Worm (Caenorhabditis elegans) whole organism, young adult: Measurements from ENCODE around the gene acdh-2.

Source experiments
- B0336.3 ChIP-seq: fragments of 200-800 bp; sonication (Bioruptor generic); IDR thresholded peaks from 2 replicates; pipeline ENCODE4 v1.3.6; 2022; ENCODE audit warnings: missing genetic modification characterization, missing compliant biosample characterization
- F22D6.2 ChIP-seq: sonication (generic microtip); optimal IDR thresholded peaks from 2 replicates; lab custom pipeline; 2016; ENCODE audit warnings: mild to moderate bottlenecking, missing genetic modification characterization, missing compliant biosample characterization
- F49E8.2 ChIP-seq: sonication (generic microtip); optimal IDR thresholded peaks from 3 replicates; lab custom pipeline; 2017; ENCODE audit warnings: missing genetic modification characterization, mild to moderate bottlenecking, missing compliant biosample characterization, antibody characterized with exemption, moderate library complexity; ENCODE audit not compliant: insufficient read depth
- F57C9.4 ChIP-seq: sonication (generic microtip); optimal IDR thresholded peaks from 2 replicates; lab custom pipeline; 2017; ENCODE audit warnings: mild to moderate bottlenecking, missing genetic modification characterization, missing compliant biosample characterization
- Y67H2A.10 ChIP-seq: fragments of 200-800 bp; sonication (Bioruptor generic); conservative IDR thresholded peaks from 2 replicates; pipeline ENCODE4 v1.3.6; 2022; ENCODE audit warnings: missing genetic modification reagents, missing genetic modification characterization, missing compliant biosample characterization
- Y95B8A.8 ChIP-seq: fragments of 200-800 bp; sonication (Bioruptor generic); IDR thresholded peaks from 2 replicates; pipeline ENCODE4 v1.3.6; 2022; ENCODE audit warnings: missing genetic modification reagents, missing genetic modification characterization, missing compliant biosample characterization
- ama-1 ChIP-seq, 3 experiments: fragments of 150-350 bp in 1 of 3; sonication (generic microtip) in 2 of 3; optimal IDR thresholded peaks; 2 replicates each; lab custom pipeline; 2014 to 2018; ENCODE audit warnings: missing biosample characterization in 2 of 3, missing genetic modification characterization in 2 of 3, missing genetic modification reagents in 2 of 3
- attf-6 ChIP-seq: fragments of 200-800 bp; sonication (Bioruptor generic); IDR thresholded peaks from 2 replicates; pipeline ENCODE4 v1.3.6; 2022; ENCODE audit warnings: missing genetic modification reagents, missing genetic modification characterization, missing compliant biosample characterization
- cebp-2 ChIP-seq: fragments of 200-800 bp; sonication (Bioruptor generic); IDR thresholded peaks from 2 replicates; pipeline ENCODE4 v1.3.6; 2022; ENCODE audit warnings: missing genetic modification characterization, missing compliant biosample characterization
- ceh-27 ChIP-seq: fragments of 200-800 bp; sonication (Bioruptor generic); optimal IDR thresholded peaks from 2 replicates; lab custom pipeline; 2018; ENCODE audit warnings: mild to moderate bottlenecking, missing genetic modification characterization, moderate library complexity, missing compliant biosample characterization
- ceh-58 ChIP-seq: fragments of 200-800 bp; sonication (Bioruptor generic); IDR thresholded peaks from 2 replicates; pipeline ENCODE4 v1.3.6; 2022; ENCODE audit warnings: missing genetic modification characterization, missing compliant biosample characterization
- ceh-79 ChIP-seq: sonication (generic microtip); optimal IDR thresholded peaks from 2 replicates; lab custom pipeline; 2017; ENCODE audit warnings: mild to moderate bottlenecking, missing genetic modification characterization, missing compliant biosample characterization
- ceh-91 ChIP-seq: fragments of 200-800 bp; sonication (Bioruptor generic); IDR thresholded peaks from 2 replicates; pipeline ENCODE4 v1.3.6; 2022; ENCODE audit warnings: missing genetic modification reagents, missing genetic modification characterization, missing compliant biosample characterization
- die-1 ChIP-seq: sonication (generic microtip); optimal IDR thresholded peaks from 2 replicates; lab custom pipeline; 2016; ENCODE audit warnings: missing genotype, mild to moderate bottlenecking, missing genetic modification characterization, missing compliant biosample characterization
- dox-1 ChIP-seq: fragments of 200-800 bp; sonication (Bioruptor generic); IDR thresholded peaks from 2 replicates; pipeline ENCODE4 v1.3.6; 2022; ENCODE audit warnings: missing genetic modification reagents, missing genetic modification characterization, missing compliant biosample characterization
- fkh-3 ChIP-seq: sonication (generic microtip); optimal IDR thresholded peaks from 2 replicates; lab custom pipeline; 2016; ENCODE audit warnings: mild to moderate bottlenecking, missing genetic modification characterization, missing compliant biosample characterization
- hmg-1.2 ChIP-seq: fragments of 200-800 bp; sonication (Bioruptor generic); IDR thresholded peaks from 2 replicates; pipeline ENCODE4 v1.3.6; 2022; ENCODE audit warnings: missing genetic modification reagents, missing genetic modification characterization, missing compliant biosample characterization
- hmg-20 ChIP-seq: fragments of 200-800 bp; sonication (Bioruptor generic); IDR thresholded peaks from 2 replicates; pipeline ENCODE4 v1.3.6; 2022; ENCODE audit warnings: missing genetic modification reagents, missing genetic modification characterization, missing compliant biosample characterization
- lin-26 ChIP-seq: fragments of 200-800 bp; sonication (Bioruptor generic); IDR thresholded peaks from 2 replicates; pipeline ENCODE4 v1.3.6; 2022; ENCODE audit warnings: missing genetic modification reagents, missing genetic modification characterization, missing compliant biosample characterization
- lin-40 ChIP-seq: sonication (generic microtip); optimal IDR thresholded peaks from 2 replicates; lab custom pipeline; 2016; ENCODE audit warnings: missing genetic modification characterization, mild to moderate bottlenecking, missing compliant biosample characterization, missing genotype, missing genetic modification reagents
- madf-10 ChIP-seq: sonication (generic microtip); optimal IDR thresholded peaks from 2 replicates; lab custom pipeline; 2016; ENCODE audit warnings: mild to moderate bottlenecking, missing genetic modification characterization, missing compliant biosample characterization
- madf-6 ChIP-seq: fragments of 200-800 bp; sonication (Bioruptor generic); IDR thresholded peaks from 2 replicates; pipeline ENCODE4 v1.3.6; 2022; ENCODE audit warnings: missing genetic modification reagents, missing genetic modification characterization, missing compliant biosample characterization
- mxl-1 ChIP-seq: sonication (generic microtip); optimal IDR thresholded peaks from 2 replicates; lab custom pipeline; 2016; ENCODE audit warnings: missing genetic modification characterization, missing compliant biosample characterization
- nfya-2 ChIP-seq: fragments of 200-800 bp; sonication (Bioruptor generic); IDR thresholded peaks from 2 replicates; pipeline ENCODE4 v1.3.6; 2022; ENCODE audit warnings: missing genetic modification reagents, missing genetic modification characterization, missing compliant biosample characterization
- nfyb-1 ChIP-seq: fragments of 200-800 bp; sonication (Bioruptor generic); IDR thresholded peaks from 2 replicates; pipeline ENCODE4 v1.3.6; 2022; ENCODE audit warnings: missing genetic modification reagents, missing genetic modification characterization, missing compliant biosample characterization
- nhr-80 ChIP-seq: sonication (generic microtip); optimal IDR thresholded peaks from 2 replicates; lab custom pipeline; 2016; ENCODE audit warnings: missing genetic modification characterization, missing compliant biosample characterization
- nhr-90 ChIP-seq: sonication (generic microtip); optimal IDR thresholded peaks from 2 replicates; lab custom pipeline; 2016; ENCODE audit warnings: missing genotype, mild to moderate bottlenecking, missing genetic modification characterization, missing compliant biosample characterization
- pbrm-1 ChIP-seq: fragments of 200-800 bp; sonication (Bioruptor generic); IDR thresholded peaks from 2 replicates; pipeline ENCODE4 v1.3.6; 2022; ENCODE audit warnings: missing genetic modification reagents, missing genetic modification characterization, missing compliant biosample characterization
- sea-2 ChIP-seq: fragments of 200-800 bp; sonication (Bioruptor generic); IDR thresholded peaks from 2 replicates; pipeline ENCODE4 v1.3.6; 2022; ENCODE audit warnings: missing genetic modification characterization, missing compliant biosample characterization
- snpc-1.1 ChIP-seq: sonication (generic microtip); optimal IDR thresholded peaks from 2 replicates; lab custom pipeline; 2017; ENCODE audit warnings: missing genetic modification characterization, mild to moderate bottlenecking, missing compliant biosample characterization, antibody characterized with exemption, moderate library complexity, missing genotype, missing genetic modification reagents; ENCODE audit not compliant: insufficient read depth
- snpc-4 ChIP-seq, 5 experiments: fragments of 150-350 bp in 1 of 5; sonication (generic microtip) in 4 of 5; optimal IDR thresholded peaks; 2 replicates each; lab custom pipeline; 2014 to 2018; ENCODE audit warnings: missing genetic modification characterization in 5 of 5, missing biosample characterization in 3 of 5, antibody characterized with exemption in 2 of 5, mild to moderate bottlenecking in 2 of 5, missing compliant biosample characterization in 2 of 5, missing genotype in 2 of 5, moderate library complexity in 2 of 5, missing genetic modification reagents in 1 of 5
- tbx-9 ChIP-seq: sonication (generic microtip); optimal IDR thresholded peaks from 2 replicates; lab custom pipeline; 2016; ENCODE audit warnings: borderline replicate concordance, missing genetic modification characterization, inconsistent platforms, missing compliant biosample characterization
- unc-130 ChIP-seq: sonication (generic microtip); optimal IDR thresholded peaks from 2 replicates; lab custom pipeline; 2016; ENCODE audit warnings: missing genetic modification reagents, missing genetic modification characterization, missing compliant biosample characterization
- ztf-26 ChIP-seq: sonication (generic microtip); optimal IDR thresholded peaks from 2 replicates; lab custom pipeline; 2017; ENCODE audit warnings: missing genetic modification characterization, missing compliant biosample characterization
- ztf-3 ChIP-seq: fragments of 200-800 bp; sonication (Bioruptor generic); optimal IDR thresholded peaks from 2 replicates; lab custom pipeline; 2018; ENCODE audit warnings: mild to moderate bottlenecking, missing genetic modification characterization, missing compliant biosample characterization

The acdh-2 gene

DNA sequence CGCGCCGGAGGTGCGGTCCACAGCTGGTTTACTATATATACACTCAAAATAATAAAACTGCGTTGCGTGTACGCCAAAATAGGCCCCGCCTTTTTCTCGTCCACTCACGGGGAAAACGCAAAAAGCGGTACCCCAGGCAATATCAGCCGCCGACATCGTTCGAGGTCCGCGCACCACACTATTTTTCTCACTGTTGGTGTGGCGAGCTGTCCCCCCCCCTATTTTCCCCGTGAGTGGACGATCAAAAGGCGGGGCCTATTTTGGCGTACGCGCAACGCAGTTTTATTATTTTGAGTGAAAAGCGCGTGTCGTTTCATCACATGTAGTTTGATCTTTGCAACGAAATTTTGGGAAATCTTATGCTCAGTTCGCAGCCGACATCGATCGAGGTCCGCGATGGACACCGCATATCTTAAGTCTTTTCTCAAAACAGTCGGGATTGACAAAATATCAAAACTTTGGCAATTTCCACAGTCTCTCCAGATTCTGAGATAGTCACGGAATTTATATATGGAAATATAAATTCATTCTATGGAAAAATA, 17.9 kb upstream of the acdh-2 start:
- TF ChIP-seq cebp-2, result 0 out of 2 replicates have a peak, but pooled peaks have one; percentile 50
- no peak for TF ChIP-seq ztf-3 (GFP tag; lab: Kevin White, UChicago)
- no peak for TF ChIP-seq Y67H2A.10 (GFP tag; lab: Robert Waterston, UW)
- no peak for TF ChIP-seq nhr-90 (tag; lab: Kevin White, UChicago)
- TF ChIP-seq die-1 (tag; lab: Kevin White, UChicago), result no peak
- TF ChIP-seq hmg-20 (GFP tag; lab: Robert Waterston, UW), result no peak
- no peak for TF ChIP-seq madf-10 (tag; lab: Kevin White, UChicago)
- no peak for TF ChIP-seq madf-6
- no peak for TF ChIP-seq ama-1 (optimal IDR thresholded peaks at IDR 0.05; lab: Kevin White, UChicago)
- no peak for TF ChIP-seq ama-1 (GFP tag; optimal IDR thresholded peaks at IDR 0.05; lab: Kevin White, UChicago)
- TF ChIP-seq F49E8.2 (tag; lab: Kevin White, UChicago), result no peak
- TF ChIP-seq nfya-2 (GFP tag; lab: Robert Waterston, UW), result no peak
- no peak for TF ChIP-seq ceh-58 (GFP tag; lab: Robert Waterston, UW)
- TF ChIP-seq attf-6 (GFP tag; lab: Robert Waterston, UW), result peak; percentile 82; the same call in 1 of the 2 replicates
- 0 out of 2 replicates have a peak, but pooled peaks have one; percentile 56 for TF ChIP-seq lin-26 (GFP tag; lab: Robert Waterston, UW)
- no peak for TF ChIP-seq sea-2 (GFP tag; lab: Robert Waterston, UW)
- TF ChIP-seq F22D6.2 (tag; lab: Kevin White, UChicago), result no peak
- TF ChIP-seq snpc-1.1 (tag; lab: Kevin White, UChicago), result peak; percentile 80
- no peak for TF ChIP-seq ceh-91 (GFP tag; lab: Robert Waterston, UW)
- no peak for TF ChIP-seq fkh-3 (tag; lab: Kevin White, UChicago)
- TF ChIP-seq snpc-4 (GFP tag; optimal IDR thresholded peaks at IDR 0.05; lab: Kevin White, UChicago), result no peak
- peak in 2 of 4 experiments; percentile 75 to 91 for TF ChIP-seq snpc-4 (tag; optimal IDR thresholded peaks at IDR 0.05; lab: Kevin White, UChicago)
- no peak for TF ChIP-seq F57C9.4 (tag; lab: Kevin White, UChicago)
- TF ChIP-seq tbx-9 (tag; lab: Kevin White, UChicago), result no peak
- TF ChIP-seq ceh-27 (GFP tag; lab: Kevin White, UChicago), result no peak
- TF ChIP-seq unc-130 (GFP tag; lab: Kevin White, UChicago), result no peak
- peak; percentile 72; the same call in 1 of the 2 replicates for TF ChIP-seq pbrm-1
- TF ChIP-seq nfyb-1, result 0 out of 2 replicates have a peak, but pooled peaks have one; percentile 41
- TF ChIP-seq ceh-79 (tag; lab: Kevin White, UChicago), result no peak
- TF ChIP-seq hmg-1.2 (GFP tag; lab: Robert Waterston, UW), result peak; percentile 74
- no peak for TF ChIP-seq B0336.3 (GFP tag; lab: Robert Waterston, UW)
- TF ChIP-seq dox-1, result no peak
- TF ChIP-seq mxl-1, result no peak

DNA sequence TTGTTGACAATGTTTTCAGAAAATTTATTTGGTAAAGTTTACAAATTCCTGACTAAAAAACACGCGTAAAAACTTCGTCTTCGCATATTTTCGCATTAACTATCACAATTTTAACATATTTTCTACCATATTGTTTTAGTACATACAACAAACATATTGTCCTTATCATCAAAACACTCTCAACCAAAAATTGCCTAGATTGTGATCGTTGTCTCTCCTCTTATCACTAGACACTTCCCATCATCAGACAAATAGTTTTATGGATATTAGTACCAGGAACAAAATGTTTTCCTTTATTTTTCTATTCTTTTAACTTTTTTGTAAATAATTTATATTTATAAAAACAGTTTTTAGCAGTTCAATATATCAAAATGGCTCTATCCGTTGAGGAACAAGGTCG, 14.1 kb upstream of the acdh-2 start, which contains the start of gene C17C3.3:
C17C3.3 (plus strand) TSS at position 346 of the 400 bp plus-strand sequence.
- no peak for TF ChIP-seq Y95B8A.8 (GFP tag; lab: Robert Waterston, UW)

DNA sequence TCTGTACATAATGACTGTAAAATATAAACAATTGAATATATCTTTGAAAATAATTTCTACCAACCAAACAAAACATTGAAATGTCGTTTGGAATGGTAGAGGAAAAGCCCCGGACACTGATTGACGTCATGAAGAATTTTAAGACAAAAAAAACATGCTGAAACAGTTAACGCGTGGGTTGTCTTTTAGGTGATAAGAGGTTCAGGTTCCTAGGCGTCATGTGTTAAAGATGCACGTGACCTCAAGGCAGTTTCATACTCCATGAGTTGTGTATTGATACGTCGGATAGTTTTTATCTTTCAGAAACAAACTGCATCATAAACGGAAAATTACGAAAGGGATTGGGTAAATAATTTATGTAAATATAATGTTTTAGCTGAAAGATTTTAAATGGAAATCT, 9.8 kb upstream of the acdh-2 start:
- TF ChIP-seq ztf-26 (tag; lab: Kevin White, UChicago) (no peak), lin-40 (tag; lab: Kevin White, UChicago) (no peak), nhr-80 (peak; percentile 55), snpc-4 (GFP tag; optimal IDR thresholded peaks at IDR 0.05; lab: Kevin White, UChicago) (no peak), snpc-4 (tag; optimal IDR thresholded peaks at IDR 0.05; lab: Kevin White, UChicago) (peak in 1 of 4 experiments; percentile 7), pbrm-1 (no peak)
